Worm (Caenorhabditis elegans) whole organism, L4 larva: ENCODE results near the gene ard-1.

Experiments used
- F37D6.2 ChIP-seq: sonication (generic microtip); optimal IDR thresholded peaks from 2 replicates; lab custom pipeline; 2016; ENCODE audit warnings: mild to moderate bottlenecking, missing genetic modification characterization, missing compliant biosample characterization
- ZK337.2 ChIP-seq: fragments of 200-800 bp; sonication (Bioruptor generic); IDR thresholded peaks from 2 replicates; pipeline ENCODE4 v1.3.6; 2022; ENCODE audit warnings: missing genetic modification reagents, missing genetic modification characterization, missing compliant biosample characterization
- aha-1 ChIP-seq: fragments of 150-350 bp; peaks from one replicate; lab custom pipeline; 2014; ENCODE audit warnings: missing biosample characterization, missing genetic modification characterization
- attf-4 ChIP-seq: sonication (generic microtip); optimal IDR thresholded peaks from 3 replicates; lab custom pipeline; 2017; ENCODE audit warnings: missing biosample characterization, missing genetic modification characterization
- ceh-20 ChIP-seq: fragments of 200-800 bp; sonication (Bioruptor generic); IDR thresholded peaks from 2 replicates; pipeline ENCODE4 v1.3.6; 2022; ENCODE audit warnings: missing genetic modification reagents, missing genetic modification characterization, missing compliant biosample characterization
- ceh-28 ChIP-seq: fragments of 150-350 bp; optimal IDR thresholded peaks from 2 replicates; lab custom pipeline; 2014; ENCODE audit warnings: missing biosample characterization, missing genetic modification reagents, missing genetic modification characterization
- ceh-62 ChIP-seq: sonication (generic microtip); optimal IDR thresholded peaks from 2 replicates; lab custom pipeline; 2017; ENCODE audit warnings: missing biosample characterization, missing genetic modification characterization
- ctbp-1 ChIP-seq: fragments of 200-800 bp; sonication (Bioruptor generic); IDR thresholded peaks from 2 replicates; pipeline ENCODE4 v1.3.6; 2022; ENCODE audit warnings: missing genetic modification reagents, missing genetic modification characterization, missing compliant biosample characterization
- dmd-6 ChIP-seq: fragments of 200-800 bp; sonication (Bioruptor generic); IDR thresholded peaks from 2 replicates; pipeline ENCODE4 v1.3.6; 2022; ENCODE audit warnings: missing genetic modification reagents, missing genetic modification characterization, missing compliant biosample characterization
- dmd-9 ChIP-seq: fragments of 200-800 bp; sonication (Bioruptor generic); IDR thresholded peaks from 2 replicates; pipeline ENCODE4 v1.3.6; 2022; ENCODE audit warnings: missing genetic modification reagents, missing genetic modification characterization, missing compliant biosample characterization
- dpl-1 ChIP-seq: fragments of 150-350 bp; optimal IDR thresholded peaks from 2 replicates; lab custom pipeline; 2014; ENCODE audit warnings: missing biosample characterization, missing genetic modification reagents, missing genetic modification characterization
- duxl-1 ChIP-seq: sonication (generic microtip); optimal IDR thresholded peaks from 2 replicates; lab custom pipeline; 2016; ENCODE audit warnings: mild to moderate bottlenecking, missing genetic modification characterization, moderate library complexity, missing compliant biosample characterization; ENCODE audit not compliant: poor library complexity
- egl-27 ChIP-seq: sonication (generic microtip); optimal IDR thresholded peaks from 3 replicates; lab custom pipeline; 2017; ENCODE audit warnings: missing biosample characterization, missing genetic modification reagents, missing genetic modification characterization
- egl-43 ChIP-seq: fragments of 200-800 bp; sonication (Bioruptor generic); IDR thresholded peaks from 2 replicates; pipeline ENCODE4 v1.3.6; 2022; ENCODE audit warnings: missing genetic modification reagents, missing genetic modification characterization, missing compliant biosample characterization
- fkh-10 ChIP-seq: fragments of 150-350 bp; optimal IDR thresholded peaks from 2 replicates; lab custom pipeline; 2014; ENCODE audit warnings: missing biosample characterization, missing genetic modification reagents, missing genetic modification characterization
- gei-8 ChIP-seq: fragments of 200-800 bp; sonication (Bioruptor generic); optimal IDR thresholded peaks from 2 replicates; lab custom pipeline; 2018; ENCODE audit warnings: mild to moderate bottlenecking, missing genetic modification characterization, missing compliant biosample characterization
- hlh-30 ChIP-seq: sonication (generic microtip); optimal IDR thresholded peaks from 2 replicates; lab custom pipeline; 2017; ENCODE audit warnings: antibody characterized with exemption, mild to moderate bottlenecking, missing genetic modification characterization, missing compliant biosample characterization; ENCODE audit not compliant: insufficient read depth
- hmg-1.1 ChIP-seq: fragments of 200-800 bp; sonication (Bioruptor generic); IDR thresholded peaks from 2 replicates; pipeline ENCODE4 v1.3.6; 2022; ENCODE audit warnings: missing genetic modification reagents, missing genetic modification characterization, missing compliant biosample characterization
- lim-7 ChIP-seq: fragments of 200-800 bp; sonication (Bioruptor generic); IDR thresholded peaks from 2 replicates; pipeline ENCODE4 v1.3.6; 2022; ENCODE audit warnings: missing genetic modification characterization, missing compliant biosample characterization
- lin-1 ChIP-seq: fragments of 200-800 bp; sonication (Bioruptor generic); IDR thresholded peaks from 2 replicates; pipeline ENCODE4 v1.3.6; 2022; ENCODE audit warnings: missing genetic modification reagents, missing genetic modification characterization, missing compliant biosample characterization
- lin-39 ChIP-seq: fragments of 150-350 bp; optimal IDR thresholded peaks from 2 replicates; lab custom pipeline; 2014; ENCODE audit warnings: missing biosample characterization, missing genetic modification reagents, missing genetic modification characterization
- lir-3 ChIP-seq: sonication (generic microtip); optimal IDR thresholded peaks from 2 replicates; lab custom pipeline; 2016; ENCODE audit warnings: mild to moderate bottlenecking, missing genetic modification characterization, missing compliant biosample characterization
- lsy-2 ChIP-seq, 2 experiments: fragments of 150-350 bp in 1 of 2; sonication (generic microtip) in 1 of 2; optimal IDR thresholded peaks; 2 replicates each; lab custom pipeline; 2014 to 2017; ENCODE audit warnings: missing biosample characterization in 2 of 2, missing genetic modification characterization in 2 of 2
- madf-5 ChIP-seq, 2 experiments: fragments of 200-800 bp; sonication (Bioruptor generic); IDR thresholded peaks; 2 replicates each; pipeline ENCODE4 v1.3.6; 2022; ENCODE audit warnings: missing compliant biosample characterization in 2 of 2, missing genetic modification characterization in 2 of 2
- madf-9 ChIP-seq: fragments of 200-800 bp; sonication (Bioruptor generic); conservative IDR thresholded peaks from 2 replicates; pipeline ENCODE4 v1.3.6; 2022; ENCODE audit warnings: missing genetic modification reagents, missing genetic modification characterization, missing compliant biosample characterization
- mdl-1 ChIP-seq, 2 experiments: fragments of 150-350 bp in 1 of 2; sonication (generic microtip) in 1 of 2; optimal IDR thresholded peaks; 2 replicates each; lab custom pipeline; 2014 to 2017; ENCODE audit warnings: missing biosample characterization in 2 of 2, missing genetic modification characterization in 2 of 2
- mxl-3 ChIP-seq: fragments of 200-800 bp; sonication (Bioruptor generic); optimal IDR thresholded peaks from 2 replicates; lab custom pipeline; 2018; ENCODE audit warnings: mild to moderate bottlenecking, missing genetic modification characterization, missing compliant biosample characterization
- nhr-102 ChIP-seq: sonication (generic microtip); optimal IDR thresholded peaks from 2 replicates; lab custom pipeline; 2016; ENCODE audit warnings: mild to moderate bottlenecking, missing genetic modification characterization, moderate library complexity, missing compliant biosample characterization
- nhr-111 ChIP-seq: fragments of 200-800 bp; sonication (Bioruptor generic); optimal IDR thresholded peaks from 2 replicates; lab custom pipeline; 2018; ENCODE audit warnings: mild to moderate bottlenecking, missing genetic modification characterization, missing compliant biosample characterization
- nhr-42 ChIP-seq: fragments of 200-800 bp; sonication (Bioruptor generic); IDR thresholded peaks from 2 replicates; pipeline ENCODE4 v1.3.6; 2022; ENCODE audit warnings: missing genetic modification characterization, missing compliant biosample characterization
- nhr-6 ChIP-seq: fragments of 150-350 bp; optimal IDR thresholded peaks from 2 replicates; lab custom pipeline; 2014; ENCODE audit warnings: missing biosample characterization, missing genetic modification characterization
- nhr-77 ChIP-seq: fragments of 150-350 bp; optimal IDR thresholded peaks from 2 replicates; lab custom pipeline; 2014; ENCODE audit warnings: missing biosample characterization, missing genetic modification characterization
- pha-4 ChIP-seq, 2 experiments: fragments of 150-350 bp in 1 of 2; fragments of 200-800 bp in 1 of 2; sonication (Bioruptor generic) in 1 of 2; IDR thresholded peaks in 1 of 2; optimal IDR thresholded peaks in 1 of 2; 2 replicates each; pipeline versions ENCODE4 v1.3.6 to Lab custom; 2014 to 2022; ENCODE audit warnings: missing genetic modification characterization in 2 of 2, missing genetic modification reagents in 2 of 2, missing biosample characterization in 1 of 2, missing compliant biosample characterization in 1 of 2
- pqm-1 ChIP-seq: sonication (generic microtip); optimal IDR thresholded peaks from 2 replicates; lab custom pipeline; 2017; ENCODE audit warnings: missing biosample characterization, missing genetic modification characterization
- saeg-2 ChIP-seq: fragments of 200-800 bp; sonication (Bioruptor generic); IDR thresholded peaks from 2 replicates; pipeline ENCODE4 v1.3.6; 2022; ENCODE audit warnings: missing genetic modification reagents, missing genetic modification characterization, missing compliant biosample characterization
- sdz-12 ChIP-seq: fragments of 200-800 bp; sonication (Bioruptor generic); optimal IDR thresholded peaks from 2 replicates; lab custom pipeline; 2018; ENCODE audit warnings: mild to moderate bottlenecking, missing genetic modification characterization, missing compliant biosample characterization
- set-16 ChIP-seq: fragments of 200-800 bp; sonication (Bioruptor generic); IDR thresholded peaks from 2 replicates; pipeline ENCODE4 v1.3.6; 2022; ENCODE audit warnings: missing genetic modification reagents, missing genetic modification characterization, missing compliant biosample characterization
- skn-1 ChIP-seq: fragments of 150-350 bp; optimal IDR thresholded peaks from 2 replicates; lab custom pipeline; 2014; ENCODE audit warnings: missing biosample characterization, missing genetic modification characterization
- snpc-1.2 ChIP-seq: fragments of 200-800 bp; sonication (Bioruptor generic); IDR thresholded peaks from 2 replicates; pipeline ENCODE4 v1.3.6; 2022; ENCODE audit warnings: missing genetic modification reagents, missing genetic modification characterization, missing compliant biosample characterization
- tra-1 ChIP-seq: fragments of 200-800 bp; sonication (Bioruptor generic); IDR thresholded peaks from 2 replicates; pipeline ENCODE4 v1.3.6; 2022; ENCODE audit warnings: missing genetic modification reagents, missing genetic modification characterization, missing compliant biosample characterization
- unc-130 ChIP-seq: sonication (generic microtip); optimal IDR thresholded peaks from 2 replicates; lab custom pipeline; 2016; ENCODE audit warnings: missing genetic modification reagents, missing genetic modification characterization, missing compliant biosample characterization
- unc-62 ChIP-seq, 3 experiments: fragments of 150-350 bp in 1 of 3; sonication (generic microtip); optimal IDR thresholded peaks in 2 of 3; peaks in 1 of 3; 1 replicate in 1 of 3; 2 replicates in 2 of 3; lab custom pipeline; 2014 to 2017; ENCODE audit warnings: missing biosample characterization in 3 of 3, missing genetic modification characterization in 3 of 3, missing genetic modification reagents in 3 of 3, missing genotype in 1 of 3
- vab-7 ChIP-seq: fragments of 200-800 bp; sonication (Bioruptor generic); IDR thresholded peaks from 2 replicates; pipeline ENCODE4 v1.3.6; 2022; ENCODE audit warnings: missing genetic modification reagents, missing genetic modification characterization, missing compliant biosample characterization
- zag-1 ChIP-seq: fragments of 150-350 bp; optimal IDR thresholded peaks from 2 replicates; lab custom pipeline; 2014; ENCODE audit warnings: missing biosample characterization, missing genetic modification characterization
- zfp-2 ChIP-seq: sonication (generic microtip); optimal IDR thresholded peaks from 2 replicates; lab custom pipeline; 2016; ENCODE audit warnings: mild to moderate bottlenecking, missing genetic modification characterization, missing compliant biosample characterization
- zfp-3 ChIP-seq: fragments of 200-800 bp; sonication (Bioruptor generic); conservative IDR thresholded peaks from 2 replicates; pipeline ENCODE4 v1.3.6; 2022; ENCODE audit warnings: missing genetic modification reagents, missing genetic modification characterization, missing compliant biosample characterization
- zip-11 ChIP-seq: fragments of 200-800 bp; sonication (Bioruptor generic); IDR thresholded peaks from 2 replicates; pipeline ENCODE4 v1.3.6; 2022; ENCODE audit warnings: missing genetic modification characterization, missing compliant biosample characterization
- zip-2 ChIP-seq: fragments of 150-350 bp; optimal IDR thresholded peaks from 2 replicates; lab custom pipeline; 2014; ENCODE audit warnings: missing biosample characterization, missing genetic modification characterization
- ztf-7 ChIP-seq: fragments of 150-350 bp; optimal IDR thresholded peaks from 2 replicates; lab custom pipeline; 2014; ENCODE audit warnings: missing biosample characterization, missing genetic modification characterization

ard-1 gene

DNA sequence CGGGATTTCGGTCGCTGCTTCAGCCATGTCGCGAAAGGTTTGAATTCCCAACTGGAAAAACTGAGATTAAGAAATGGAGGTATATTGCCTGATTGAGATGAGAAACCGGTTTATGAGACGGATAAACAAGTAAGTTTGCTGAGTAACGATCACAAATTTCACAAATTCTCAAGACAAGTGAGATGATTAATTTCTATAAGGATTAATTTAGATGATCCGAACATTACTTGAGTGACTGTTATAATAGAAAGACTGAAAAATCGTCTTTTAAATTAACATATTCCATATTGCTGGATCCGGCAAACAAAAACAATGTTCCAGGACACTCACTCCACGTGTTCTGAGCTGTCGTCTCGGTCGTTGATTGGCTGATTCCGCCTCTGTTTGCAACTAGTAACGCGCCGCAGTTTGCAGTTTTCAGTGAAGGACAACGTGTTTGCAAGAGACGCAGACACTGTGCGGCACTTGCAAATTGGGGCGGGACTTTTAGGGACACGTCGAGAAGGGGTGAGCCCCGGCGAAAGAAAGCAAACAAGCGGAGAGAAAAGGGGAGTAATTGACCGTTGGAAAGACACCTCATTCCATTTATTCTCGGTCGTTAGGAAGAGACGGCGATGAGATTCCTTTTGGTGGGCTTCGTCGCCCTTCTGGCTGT is 12.1 kb upstream of the ard-1 start, which contains the start of the genes imp-2 and enpl-1 (continued):
- TF ChIP-seq nhr-6 (tag; lab: Kevin White, UChicago): peak; percentile 83
- 0 out of 2 replicates have a peak, but pooled peaks have one; percentile 9 for TF ChIP-seq madf-9
- peak; percentile 91 for TF ChIP-seq hmg-1.1 (GFP tag; lab: Robert Waterston, UW)
- no peak for TF ChIP-seq zip-11 (GFP tag; lab: Robert Waterston, UW)
- peak; percentile 63 for TF ChIP-seq F37D6.2 (tag; lab: Kevin White, UChicago)
- peak; percentile 78 for TF ChIP-seq dpl-1 (GFP tag; lab: Kevin White, UChicago)
- TF ChIP-seq zfp-3 (GFP tag; lab: Robert Waterston, UW): 0 out of 2 replicates have a peak, but pooled peaks have one; percentile 13
- TF ChIP-seq ZK337.2 (GFP tag; lab: Robert Waterston, UW): no peak
- peak; percentile 55; the same call in 1 of the 2 replicates for TF ChIP-seq dmd-9
- peak; percentile 43 for TF ChIP-seq zip-2 (tag; lab: Kevin White, UChicago)
- peak; percentile 85 to 96 for TF ChIP-seq lsy-2 (tag; optimal IDR thresholded peaks at IDR 0.05; lab: Kevin White, UChicago)
- peak; percentile 87 for TF ChIP-seq aha-1 (tag; lab: Kevin White, UChicago)
- no peak for TF ChIP-seq attf-4 (tag; lab: Kevin White, UChicago)
- TF ChIP-seq unc-130 (GFP tag; lab: Kevin White, UChicago): peak; percentile 68
- peak; percentile 49; the same call in 1 of the 2 replicates for TF ChIP-seq tra-1 (GFP tag; lab: Robert Waterston, UW)
- peak; percentile 86 for TF ChIP-seq egl-43
- TF ChIP-seq nhr-77 (tag; lab: Kevin White, UChicago): peak; percentile 77
- peak; percentile 82 for TF ChIP-seq nhr-102 (tag; lab: Kevin White, UChicago)
- TF ChIP-seq set-16: peak; percentile 67
- peak; percentile 89 for TF ChIP-seq pha-4 (GFP tag; IDR thresholded peaks at IDR 0.05; lab: Robert Waterston, UW)
- TF ChIP-seq pha-4 (tag; optimal IDR thresholded peaks at IDR 0.05; lab: Kevin White, UChicago): peak; percentile 33
- TF ChIP-seq mdl-1 (tag; optimal IDR thresholded peaks at IDR 0.05; lab: Kevin White, UChicago): peak; percentile 71 to 98
- peak; percentile 92 for TF ChIP-seq hlh-30
- peak; percentile 70; the same call in 1 of the 2 replicates for TF ChIP-seq lin-1 (GFP tag; lab: Robert Waterston, UW)
- TF ChIP-seq skn-1 (tag; lab: Kevin White, UChicago): no peak
- no peak for TF ChIP-seq ceh-28 (tag; lab: Kevin White, UChicago)
- TF ChIP-seq madf-5 (GFP tag; IDR thresholded peaks at IDR 0.05; lab: Robert Waterston, UW): no peak
- peak; percentile 17; the same call in 1 of the 2 replicates for TF ChIP-seq lim-7 (GFP tag; lab: Robert Waterston, UW)
- TF ChIP-seq lir-3: peak; percentile 2
- TF ChIP-seq ctbp-1 (GFP tag; lab: Robert Waterston, UW): peak; percentile 82
- peak; percentile 85 for TF ChIP-seq fkh-10
- no peak for TF ChIP-seq ztf-7 (tag; lab: Kevin White, UChicago)
- peak; percentile 16 for TF ChIP-seq zfp-2 (tag; lab: Kevin White, UChicago)
- TF ChIP-seq zag-1 (tag; lab: Kevin White, UChicago): peak; percentile 68
- peak; percentile 58; the same call in 1 of the 2 replicates for TF ChIP-seq nhr-42 (GFP tag; lab: Robert Waterston, UW)
- TF ChIP-seq unc-62 (GFP tag; optimal IDR thresholded peaks at IDR 0.05 in 1 of 2; lab: Kevin White, UChicago): peak in 1 of 2 experiments; percentile 96
- no peak for TF ChIP-seq unc-62 (tag; optimal IDR thresholded peaks at IDR 0.05; lab: Kevin White, UChicago)
- peak; percentile 76 for TF ChIP-seq gei-8 (GFP tag; lab: Kevin White, UChicago)
- TF ChIP-seq pqm-1 (tag; lab: Kevin White, UChicago): peak; percentile 64
- peak; percentile 68; the same call in 1 of the 2 replicates for TF ChIP-seq ceh-20 (GFP tag; lab: Robert Waterston, UW)
- TF ChIP-seq egl-27 (tag; lab: Kevin White, UChicago): no peak
- no peak for TF ChIP-seq sdz-12
- TF ChIP-seq snpc-1.2 (GFP tag; lab: Robert Waterston, UW): no peak
- peak; percentile 67 for TF ChIP-seq vab-7 (GFP tag; lab: Robert Waterston, UW)
- TF ChIP-seq dmd-6 (GFP tag; lab: Robert Waterston, UW): peak; percentile 88
- TF ChIP-seq mxl-3: peak; percentile 100
- no peak for TF ChIP-seq ceh-62 (tag; lab: Kevin White, UChicago)
- no peak for TF ChIP-seq nhr-111
- TF ChIP-seq lin-39 (tag; lab: Kevin White, UChicago): no peak
- peak; percentile 78 for TF ChIP-seq saeg-2 (GFP tag; lab: Robert Waterston, UW)
- peak; percentile 53 for TF ChIP-seq duxl-1 (tag; lab: Kevin White, UChicago)
